Fruit fly (Drosophila melanogaster): ENCODE data around the gene CG46435.

DNA sequence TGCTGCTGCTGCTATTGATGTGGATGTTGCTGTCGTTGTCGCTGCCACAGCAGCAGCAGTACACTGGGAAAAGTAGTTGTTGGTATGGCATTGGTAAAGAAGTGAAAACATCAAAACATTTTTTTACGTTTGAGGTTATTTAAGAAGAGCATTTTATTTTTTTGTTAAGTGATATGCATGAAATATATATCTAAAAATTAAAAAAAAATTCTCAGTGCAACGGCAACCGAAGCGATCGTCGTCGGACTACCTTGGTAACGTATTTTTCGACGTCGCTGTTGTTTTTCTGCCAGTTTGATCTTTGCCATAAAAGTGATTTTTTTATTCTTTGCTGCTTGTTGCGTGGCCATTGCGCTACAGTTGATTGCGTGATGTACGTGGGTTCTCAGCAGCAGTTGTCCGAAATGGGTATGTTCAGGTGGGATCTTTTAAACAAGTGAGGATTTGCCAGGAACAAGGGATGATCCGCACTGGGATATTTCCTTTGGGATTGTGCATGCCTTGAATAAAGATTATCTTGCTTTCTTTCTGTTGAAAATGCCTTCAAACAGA lies 15.9 kb downstream of the CG46435 start:
- peak; percentile 98 for TF ChIP-seq CG10669 (GFP tag; optimal IDR thresholded peaks at IDR 0.05)
- peak; percentile 99 for TF ChIP-seq Met (GFP tag; optimal IDR thresholded peaks at IDR 0.05)
- TF ChIP-seq Sox15 (GFP tag; optimal IDR thresholded peaks at IDR 0.05), result peak; percentile 94
- peak; percentile 98 for TF ChIP-seq lz (GFP tag; optimal IDR thresholded peaks at IDR 0.05)
- peak; percentile 99 for TF ChIP-seq CG6808 (GFP tag; optimal IDR thresholded peaks at IDR 0.05)

Measured in whole organism, prepupa.